Worm (Caenorhabditis elegans) whole organism, L4 larva: ENCODE results near the gene T05C12.8.

Experiments
- Y48G9A.11 ChIP-seq: fragments of 200-800 bp; sonication (Bioruptor generic); IDR thresholded peaks from 2 replicates; pipeline ENCODE4 v1.3.6; 2022; ENCODE audit warnings: missing genetic modification reagents, missing genetic modification characterization, missing compliant biosample characterization
- ama-1 ChIP-seq: fragments of 150-350 bp; optimal IDR thresholded peaks from 2 replicates; lab custom pipeline; 2014; ENCODE audit warnings: inconsistent platforms, mixed read lengths
- ceh-32 ChIP-seq: sonication (generic microtip); optimal IDR thresholded peaks from 2 replicates; lab custom pipeline; 2016; ENCODE audit warnings: mild to moderate bottlenecking, missing genetic modification characterization, missing compliant biosample characterization; ENCODE audit not compliant: poor library complexity
- ceh-44 ChIP-seq: fragments of 200-800 bp; sonication (Bioruptor generic); IDR thresholded peaks from 2 replicates; pipeline ENCODE4 v1.3.6; 2022; ENCODE audit warnings: missing genetic modification reagents, missing genetic modification characterization, missing compliant biosample characterization
- dpl-1 ChIP-seq: fragments of 150-350 bp; optimal IDR thresholded peaks from 2 replicates; lab custom pipeline; 2014; ENCODE audit warnings: missing biosample characterization, missing genetic modification reagents, missing genetic modification characterization
- set-16 ChIP-seq: fragments of 200-800 bp; sonication (Bioruptor generic); IDR thresholded peaks from 2 replicates; pipeline ENCODE4 v1.3.6; 2022; ENCODE audit warnings: missing genetic modification reagents, missing genetic modification characterization, missing compliant biosample characterization

ce11 chrII:8204039-8204438 lies 13.7 kb upstream of the T05C12.8 start, which contains the start of gene col-76:
- TF ChIP-seq set-16 (GFP tag; lab: Robert Waterston, UW): no peak
- no peak for TF ChIP-seq dpl-1 (GFP tag; lab: Kevin White, UChicago)
- no peak for TF ChIP-seq ceh-44 (GFP tag; lab: Robert Waterston, UW)
- TF ChIP-seq ceh-32 (tag; lab: Kevin White, UChicago): no peak
- TF ChIP-seq ama-1 (lab: Kevin White, UChicago): no peak
- TF ChIP-seq Y48G9A.11 (GFP tag; lab: Robert Waterston, UW): no peak
